Worm (Caenorhabditis elegans): ENCODE data around the gene algn-1.

The algn-1 gene

DNA sequence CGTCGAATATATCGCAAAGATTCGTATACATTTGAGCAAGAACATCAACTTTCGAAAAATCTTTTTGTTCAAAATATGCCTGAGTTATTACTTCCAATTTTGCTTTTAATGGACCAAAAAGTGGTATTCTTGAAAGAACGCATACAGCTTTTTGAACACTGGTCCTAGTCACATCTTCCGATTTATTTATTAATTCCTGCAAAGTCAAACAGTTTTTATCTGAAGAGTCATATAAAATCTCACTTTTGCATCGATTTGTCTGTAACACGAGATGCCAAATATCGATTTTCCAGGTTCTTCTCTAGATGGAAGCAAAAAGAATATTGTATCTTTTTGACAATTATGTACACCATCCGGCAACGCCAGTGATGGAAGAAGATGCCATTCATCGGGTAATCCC, 10.1 kb upstream of the algn-1 start:
- no peak for TF ChIP-seq sptf-1 (tag; optimal IDR thresholded peaks at IDR 0.05)
- TF ChIP-seq elt-1 (tag; optimal IDR thresholded peaks at IDR 0.05; ENCODE audit: borderline replicate concordance, insufficient read depth): no peak
- TF ChIP-seq M03D4.4 (tag; optimal IDR thresholded peaks at IDR 0.05): no peak
- TF ChIP-seq unc-62 (GFP tag; optimal IDR thresholded peaks at IDR 0.05): no peak
- no peak for TF ChIP-seq lsy-2 (tag; optimal IDR thresholded peaks at IDR 0.05)
- no peak for TF ChIP-seq ceh-83 (GFP tag; optimal IDR thresholded peaks at IDR 0.05)
- no peak for TF ChIP-seq nhr-76 (tag; optimal IDR thresholded peaks at IDR 0.05)
- TF ChIP-seq mls-2 (tag; optimal IDR thresholded peaks at IDR 0.05): no peak
- no peak for TF ChIP-seq nhr-12 (tag; optimal IDR thresholded peaks at IDR 0.05)

DNA sequence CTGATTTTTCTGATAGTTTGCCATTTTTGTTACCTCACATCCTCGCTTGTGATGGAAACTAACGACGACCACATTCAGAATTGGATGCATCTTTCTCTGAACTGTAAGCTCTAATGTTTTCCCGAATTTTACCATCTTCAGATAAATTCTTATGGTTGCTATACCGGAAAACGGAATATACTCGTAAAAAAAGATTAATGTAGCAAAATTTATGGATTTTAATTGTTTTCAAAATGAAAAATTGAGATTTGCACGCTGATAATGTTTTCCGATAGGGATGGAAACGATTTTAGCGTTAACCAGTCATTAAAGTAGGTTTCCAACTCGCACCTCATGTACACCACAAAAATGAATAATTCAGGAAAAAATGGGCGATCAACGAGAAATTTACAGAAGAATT, 9.3 kb upstream of the algn-1 start, which contains the start of gene T26A5.6:
TSS of gene T26A5.6 (minus strand) at position 101 of the 400 bp plus-strand sequence.
- TF ChIP-seq elt-1 (tag; optimal IDR thresholded peaks at IDR 0.05; ENCODE audit: borderline replicate concordance, insufficient read depth) (no peak), pha-4 (tag; optimal IDR thresholded peaks at IDR 0.05) (no peak), nhr-2 (tag; optimal IDR thresholded peaks at IDR 0.05) (no peak), cnd-1 (tag; optimal IDR thresholded peaks at IDR 0.05) (no peak), bed-3 (GFP tag; optimal IDR thresholded peaks at IDR 0.05) (no peak)

DNA sequence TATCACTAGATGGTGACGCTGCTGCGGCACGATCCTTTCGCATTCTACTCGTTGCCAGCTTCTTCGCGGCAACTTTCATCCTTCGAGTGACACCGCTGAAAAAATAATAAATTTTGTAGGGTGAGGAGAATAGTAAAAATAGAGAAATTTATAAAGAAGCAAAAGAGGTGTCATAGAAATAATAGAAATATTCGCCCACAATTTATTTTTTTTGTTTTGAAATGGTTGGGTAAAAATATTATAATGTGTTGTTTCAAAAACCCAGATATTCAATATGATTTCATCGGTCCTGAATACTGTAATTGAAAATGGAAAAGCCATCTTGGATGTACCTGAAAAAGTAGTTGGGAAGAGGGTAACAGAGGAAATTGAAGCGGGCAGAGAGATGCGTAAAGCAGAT, 7.6 kb upstream of the algn-1 start, which contains the start of gene set-1:
TSS of gene set-1 (minus strand) at position 101 of the 400 bp plus-strand sequence.
- no peak for TF ChIP-seq mls-2 (tag; optimal IDR thresholded peaks at IDR 0.05)
- no peak for TF ChIP-seq nhr-2 (tag; optimal IDR thresholded peaks at IDR 0.05)
- TF ChIP-seq ztf-11 (tag; optimal IDR thresholded peaks at IDR 0.05): no peak
- TF ChIP-seq unc-62 (GFP tag; optimal IDR thresholded peaks at IDR 0.05): no peak

- TF ChIP-seq lsy-2 (tag; optimal IDR thresholded peaks at IDR 0.05) (peak; percentile 24), ceh-83 (GFP tag; optimal IDR thresholded peaks at IDR 0.05) (no peak), ceh-39 (tag; optimal IDR thresholded peaks at IDR 0.05) (peak; percentile 47), nhr-76 (tag; optimal IDR thresholded peaks at IDR 0.05) (no peak), lin-13 (tag; optimal IDR thresholded peaks at IDR 0.05) (peak; percentile 17), pha-4 (tag; optimal IDR thresholded peaks at IDR 0.05) (no peak), mep-1 (tag; optimal IDR thresholded peaks at IDR 0.05) (peak; percentile 65), hlh-1 (tag; optimal IDR thresholded peaks at IDR 0.05) (peak; percentile 63)
Measured at ce11 chrIII:6452683-6453082, 7.2 kb upstream of the algn-1 start.

- peak; percentile 11 for TF ChIP-seq sem-2 (GFP tag; optimal IDR thresholded peaks at IDR 0.05)
- no peak for TF ChIP-seq zip-8 (tag; optimal IDR thresholded peaks at IDR 0.05)
- TF ChIP-seq unc-62 (GFP tag; optimal IDR thresholded peaks at IDR 0.05): no peak
- peak; percentile 72 for TF ChIP-seq cnd-1 (tag; optimal IDR thresholded peaks at IDR 0.05)
- peak; percentile 41 for TF ChIP-seq ztf-11 (tag; optimal IDR thresholded peaks at IDR 0.05)
- no peak for TF ChIP-seq nhr-2 (tag; optimal IDR thresholded peaks at IDR 0.05)
- TF ChIP-seq nhr-237 (tag; optimal IDR thresholded peaks at IDR 0.05): peak; percentile 85
- TF ChIP-seq drap-1 (GFP tag; optimal IDR thresholded peaks at IDR 0.05): peak; percentile 63
- no peak for TF ChIP-seq nhr-28 (tag; optimal IDR thresholded peaks at IDR 0.05)
- TF ChIP-seq hlh-1 (tag; optimal IDR thresholded peaks at IDR 0.05): peak; percentile 37
- TF ChIP-seq nhr-12 (tag; optimal IDR thresholded peaks at IDR 0.05): no peak
- TF ChIP-seq ceh-83 (GFP tag; optimal IDR thresholded peaks at IDR 0.05): peak; percentile 51
- no peak for TF ChIP-seq ceh-39 (tag; optimal IDR thresholded peaks at IDR 0.05)
- TF ChIP-seq M03D4.4 (tag; optimal IDR thresholded peaks at IDR 0.05): peak; percentile 78
- peak; percentile 86 for TF ChIP-seq sptf-1 (tag; optimal IDR thresholded peaks at IDR 0.05)
- peak; percentile 75 for TF ChIP-seq ham-2 (GFP tag; optimal IDR thresholded peaks at IDR 0.05)
- peak; percentile 35 for TF ChIP-seq elt-1 (tag; optimal IDR thresholded peaks at IDR 0.05; ENCODE audit: borderline replicate concordance, insufficient read depth)
- TF ChIP-seq lin-32 (GFP tag; optimal IDR thresholded peaks at IDR 0.05): no peak
- TF ChIP-seq unc-120 (tag; optimal IDR thresholded peaks at IDR 0.05; ENCODE audit: poor library complexity, severe bottlenecking): peak; percentile 67
- TF ChIP-seq lsy-2 (tag; optimal IDR thresholded peaks at IDR 0.05): peak; percentile 82
- no peak for TF ChIP-seq nhr-76 (tag; optimal IDR thresholded peaks at IDR 0.05)
- no peak for TF ChIP-seq mab-5 (tag; optimal IDR thresholded peaks at IDR 0.05)
- TF ChIP-seq elt-3 (tag; optimal IDR thresholded peaks at IDR 0.05): no peak
- peak; percentile 81 for TF ChIP-seq mls-2 (tag; optimal IDR thresholded peaks at IDR 0.05)
- peak; percentile 51 for TF ChIP-seq blmp-1 (tag; optimal IDR thresholded peaks at IDR 0.05)
- TF ChIP-seq snpc-4 (tag; optimal IDR thresholded peaks at IDR 0.05): no peak
- TF ChIP-seq ces-1 (GFP tag; optimal IDR thresholded peaks at IDR 0.05): peak; percentile 25
- TF ChIP-seq flh-1 (GFP tag; optimal IDR thresholded peaks at IDR 0.05): peak; percentile 6
- TF ChIP-seq ceh-43 (GFP tag; optimal IDR thresholded peaks at IDR 0.05): peak; percentile 7
- TF ChIP-seq pha-4 (tag; optimal IDR thresholded peaks at IDR 0.05): peak; percentile 75
- TF ChIP-seq bed-3 (GFP tag; optimal IDR thresholded peaks at IDR 0.05): peak; percentile 5
- TF ChIP-seq mep-1 (tag; optimal IDR thresholded peaks at IDR 0.05): peak; percentile 89
- TF ChIP-seq tbx-8 (GFP tag; optimal IDR thresholded peaks at IDR 0.05): no peak
- TF ChIP-seq unc-39 (tag; optimal IDR thresholded peaks at IDR 0.05): no peak
- TF ChIP-seq lin-13 (tag; optimal IDR thresholded peaks at IDR 0.05): peak; percentile 83
Measured at ce11 chrIII:6453665-6454064, 6.3 kb upstream of the algn-1 start.

Data from whole organism, mixed stage, embryonic.